Fruit fly (Drosophila melanogaster): ENCODE data around the gene chinmo.

Gene chinmo

dm6 chr2L:1627824-1628501 is 23.1 kb upstream of the chinmo start (continued):
- TF ChIP-seq CG2875 (GFP tag; optimal IDR thresholded peaks at IDR 0.05) (no peak), ems (GFP tag; optimal IDR thresholded peaks at IDR 0.05) (no peak), CG7963 (GFP tag; IDR thresholded peaks at IDR 0.05; ENCODE audit: partially characterized antibody) (no peak), CG16863 (GFP tag; optimal IDR thresholded peaks at IDR 0.05) (peak; percentile 36), maf-S (GFP tag; optimal IDR thresholded peaks at IDR 0.05) (peak; percentile 24), Aef1 (GFP tag; IDR thresholded peaks at IDR 0.05) (no peak), CG4617 (GFP tag; optimal IDR thresholded peaks at IDR 0.05; ENCODE audit: borderline replicate concordance) (no peak), Dek (tag; optimal IDR thresholded peaks at IDR 0.05) (peak; percentile 59), trh (GFP tag; optimal IDR thresholded peaks at IDR 0.05) (no peak), danr (GFP tag; IDR thresholded peaks at IDR 0.05) (peak; percentile 42; the same call in 1 of the 2 replicates), Opbp (GFP tag; IDR thresholded peaks at IDR 0.05; ENCODE audit: partially characterized antibody) (no peak), gcm (GFP tag; optimal IDR thresholded peaks at IDR 0.05) (no peak), Ets65A (GFP tag) (no peak), HLH4C (GFP tag; IDR thresholded peaks at IDR 0.05; ENCODE audit: partially characterized antibody) (no peak), CG6272 (GFP tag; IDR thresholded peaks at IDR 0.05) (no peak), CG9727 (GFP tag; optimal IDR thresholded peaks at IDR 0.05) (peak; percentile 66), CG11398 (GFP tag; optimal IDR thresholded peaks at IDR 0.05) (no peak), CG14014 (GFP tag; IDR thresholded peaks at IDR 0.05) (peak; percentile 50), Myb (GFP tag; optimal IDR thresholded peaks at IDR 0.05) (peak; percentile 34), CTCF (GFP tag; optimal IDR thresholded peaks at IDR 0.05) (no peak), trem (tag; optimal IDR thresholded peaks at IDR 0.05) (no peak), row (GFP tag; IDR thresholded peaks at IDR 0.05) (peak; percentile 73), dmrt11E (tag; optimal IDR thresholded peaks at IDR 0.05) (no peak), Ets97D (GFP tag; optimal IDR thresholded peaks at IDR 0.05) (no peak), CG11247 (GFP tag; IDR thresholded peaks at IDR 0.05) (0 out of 2 replicates have a peak, but pooled peaks have one; percentile 43), HLH54F (GFP tag; optimal IDR thresholded peaks at IDR 0.05) (peak; percentile 34), klu (GFP tag; IDR thresholded peaks at IDR 0.05) (no peak), z (GFP tag; IDR thresholded peaks at IDR 0.05) (no peak), sens (GFP tag) (peak; percentile 75), ac (GFP tag; optimal IDR thresholded peaks at IDR 0.05) (no peak), CG17802 (tag; optimal IDR thresholded peaks at IDR 0.05) (no peak), Max (GFP tag; optimal IDR thresholded peaks at IDR 0.05) (no peak), CG8478 (optimal IDR thresholded peaks at IDR 0.05) (no peak), CG10462 (GFP tag; optimal IDR thresholded peaks at IDR 0.05) (no peak), CG4328 (GFP tag; optimal IDR thresholded peaks at IDR 0.05) (no peak), NfI (GFP tag; optimal IDR thresholded peaks at IDR 0.05) (peak; percentile 47), slou (GFP tag; optimal IDR thresholded peaks at IDR 0.05) (no peak), Hey (tag; optimal IDR thresholded peaks at IDR 0.05) (peak; percentile 36), ranshi (GFP tag; IDR thresholded peaks at IDR 0.05) (peak; percentile 14), pzg (GFP tag; optimal IDR thresholded peaks at IDR 0.05) (no peak), CG30020 (tag; optimal IDR thresholded peaks at IDR 0.05) (no peak), so (GFP tag; IDR thresholded peaks at IDR 0.05) (peak; percentile 28; the same call in 1 of the 3 replicates), esg (GFP tag; conservative IDR thresholded peaks at IDR 0.05) (no peak), scrt (GFP tag; optimal IDR thresholded peaks at IDR 0.05) (peak; percentile 16), sqz (GFP tag; optimal IDR thresholded peaks at IDR 0.05) (peak; percentile 57), CG11504 (tag; optimal IDR thresholded peaks at IDR 0.05) (peak; percentile 57), onecut (GFP tag; IDR thresholded peaks at IDR 0.05) (no peak), CG6813 (GFP tag; optimal IDR thresholded peaks at IDR 0.05) (peak; percentile 14), D (optimal IDR thresholded peaks at IDR 0.05) (no peak), D (GFP tag; optimal IDR thresholded peaks at IDR 0.05) (no peak), Hsf (GFP tag; optimal IDR thresholded peaks at IDR 0.05) (peak; percentile 33), sob (GFP tag; IDR thresholded peaks at IDR 0.05) (0 out of 2 replicates have a peak, but pooled peaks have one; percentile 44)
